Worm (Caenorhabditis elegans): ENCODE results near the gene fbxa-75.
"Not testable (repeated sequence)": the region's sequence is repeated elsewhere in the genome, so short reads cannot be mapped to it uniquely, and the experiment has no call there.

fbxa-75 gene

ce11 chrIII:1303414-1303813 lies at the start of gene fbxa-75:
fbxa-75 (plus strand) TSS chrIII:1303714.
- TF ChIP-seq him-1 (tag; optimal IDR thresholded peaks at IDR 0.05) (no peak), W03F9.2 (tag; optimal IDR thresholded peaks at IDR 0.05) (no peak), dao-5 (tag; optimal IDR thresholded peaks at IDR 0.05) (no peak)

ce11 chrIII:1256519-1256918 lies 47.0 kb upstream of the fbxa-75 start, which contains the start of gene fbxa-208:
fbxa-208 (plus strand) TSS chrIII:1256819.
- not testable (repeated sequence) for TF ChIP-seq W03F9.2, dao-5, him-1 (tag; optimal IDR thresholded peaks at IDR 0.05)

- not testable (repeated sequence) for TF ChIP-seq dao-5, W03F9.2, him-1 (tag; optimal IDR thresholded peaks at IDR 0.05)
Observed at ce11 chrIII:1258358-1258757, 45.2 kb upstream of the fbxa-75 start, which contains the start of gene fbxa-78. fbxa-78 (minus strand) TSS chrIII:1258458.

ce11 chrIII:1263692-1264091 lies 39.8 kb upstream of the fbxa-75 start, which contains the start of gene srz-9:
srz-9 (plus strand) TSS chrIII:1263992.
- TF ChIP-seq W03F9.2, dao-5, him-1 (tag; optimal IDR thresholded peaks at IDR 0.05): not testable (repeated sequence)

ce11 chrIII:1266799-1267198 lies 36.7 kb upstream of the fbxa-75 start, which contains the start of gene fbxa-151:
fbxa-151 (minus strand) TSS chrIII:1266899.
- not testable (repeated sequence) for TF ChIP-seq him-1, dao-5, W03F9.2 (tag; optimal IDR thresholded peaks at IDR 0.05)

- TF ChIP-seq W03F9.2 (tag; optimal IDR thresholded peaks at IDR 0.05) (no peak), him-1 (tag; optimal IDR thresholded peaks at IDR 0.05) (no peak), dao-5 (tag; optimal IDR thresholded peaks at IDR 0.05) (no peak)
Observed at ce11 chrIII:1269156-1269555, 34.4 kb upstream of the fbxa-75 start, which contains the start of gene fbxa-32. fbxa-32 (minus strand) TSS chrIII:1269256.

- no peak for TF ChIP-seq W03F9.2 (tag; optimal IDR thresholded peaks at IDR 0.05)
- TF ChIP-seq him-1 (tag; optimal IDR thresholded peaks at IDR 0.05) = no peak
- no peak for TF ChIP-seq dao-5 (tag; optimal IDR thresholded peaks at IDR 0.05)
Observed at ce11 chrIII:1271378-1271926, 32.1 kb upstream of the fbxa-75 start, which contains the start of gene fbxa-31. fbxa-31 (minus strand) TSS chrIII:1271428.

- TF ChIP-seq dao-5 (tag; optimal IDR thresholded peaks at IDR 0.05) (no peak), W03F9.2 (tag; optimal IDR thresholded peaks at IDR 0.05) (no peak), him-1 (tag; optimal IDR thresholded peaks at IDR 0.05) (no peak)
Observed at ce11 chrIII:1273655-1274328, 29.7 kb upstream of the fbxa-75 start, which contains the start of gene fbxa-29. fbxa-29 (minus strand) TSS chrIII:1273705.

ce11 chrIII:1275513-1275912 lies 28.0 kb upstream of the fbxa-75 start, which contains the start of gene fbxa-30:
fbxa-30 (minus strand) TSS chrIII:1275613.
- no peak for TF ChIP-seq W03F9.2 (tag; optimal IDR thresholded peaks at IDR 0.05)
- TF ChIP-seq him-1 (tag; optimal IDR thresholded peaks at IDR 0.05) = no peak
- TF ChIP-seq dao-5 (tag; optimal IDR thresholded peaks at IDR 0.05) = no peak

- TF ChIP-seq W03F9.2 (tag; optimal IDR thresholded peaks at IDR 0.05) = no peak
Observed at ce11 chrIII:1279197-1279596, 24.3 kb upstream of the fbxa-75 start.

ce11 chrIII:1284584-1285046 lies 18.9 kb upstream of the fbxa-75 start, which contains the start of gene fbxa-37:
fbxa-37 (plus strand) TSS chrIII:1284996.
- TF ChIP-seq dao-5 (tag; optimal IDR thresholded peaks at IDR 0.05) (no peak), W03F9.2 (tag; optimal IDR thresholded peaks at IDR 0.05) (no peak), him-1 (tag; optimal IDR thresholded peaks at IDR 0.05) (no peak)

- no peak for TF ChIP-seq W03F9.2 (tag; optimal IDR thresholded peaks at IDR 0.05)
- TF ChIP-seq dao-5 (tag; optimal IDR thresholded peaks at IDR 0.05) = no peak
- TF ChIP-seq him-1 (tag; optimal IDR thresholded peaks at IDR 0.05) = no peak
Observed at ce11 chrIII:1288473-1289056, 14.9 kb upstream of the fbxa-75 start, which contains the start of gene fbxa-50. fbxa-50 (minus strand) TSS chrIII:1288523.

- TF ChIP-seq dao-5 (tag; optimal IDR thresholded peaks at IDR 0.05) = no peak
- no peak for TF ChIP-seq him-1 (tag; optimal IDR thresholded peaks at IDR 0.05)
- no peak for TF ChIP-seq W03F9.2 (tag; optimal IDR thresholded peaks at IDR 0.05)
Observed at ce11 chrIII:1289139-1289538, 14.4 kb upstream of the fbxa-75 start.

Measured in whole organism, L4/young adult.